Worm (Caenorhabditis elegans) whole organism, L4 larva: ENCODE measurements around the gene Y39A1A.18.
A peak's percentile ranks its signal among the peaks of the same experiment; 100 is the strongest.

Source experiments
- F26F4.8 ChIP-seq: fragments of 200-800 bp; sonication (Bioruptor generic); conservative IDR thresholded peaks from 2 replicates; pipeline ENCODE4 v1.3.6; 2022; ENCODE audit warnings: missing genetic modification characterization, missing compliant biosample characterization
- F37D6.2 ChIP-seq: sonication (generic microtip); optimal IDR thresholded peaks from 2 replicates; lab custom pipeline; 2016; ENCODE audit warnings: mild to moderate bottlenecking, missing genetic modification characterization, missing compliant biosample characterization
- F44E2.7 ChIP-seq: fragments of 200-800 bp; sonication (Bioruptor generic); IDR thresholded peaks from 2 replicates; pipeline ENCODE4 v2.1.2; 2022; ENCODE audit warnings: missing genetic modification characterization, missing compliant biosample characterization
- Y105C5A.15 ChIP-seq: fragments of 200-800 bp; sonication (Bioruptor generic); IDR thresholded peaks from 2 replicates; pipeline ENCODE4 v1.3.6; 2022; ENCODE audit warnings: missing genetic modification characterization, missing compliant biosample characterization
- Y48G9A.11 ChIP-seq: fragments of 200-800 bp; sonication (Bioruptor generic); IDR thresholded peaks from 2 replicates; pipeline ENCODE4 v1.3.6; 2022; ENCODE audit warnings: missing genetic modification reagents, missing genetic modification characterization, missing compliant biosample characterization
- Y5F2A.4 ChIP-seq: fragments of 200-800 bp; sonication (Bioruptor generic); optimal IDR thresholded peaks from 2 replicates; lab custom pipeline; 2018; ENCODE audit warnings: mild to moderate bottlenecking, missing genetic modification characterization, missing compliant biosample characterization
- Y75B8A.6 ChIP-seq: fragments of 200-800 bp; sonication (Bioruptor generic); IDR thresholded peaks from 2 replicates; pipeline ENCODE4 v1.3.6; 2022; ENCODE audit warnings: missing genetic modification reagents, missing genetic modification characterization, missing compliant biosample characterization
- ama-1 ChIP-seq: fragments of 150-350 bp; optimal IDR thresholded peaks from 2 replicates; lab custom pipeline; 2014; ENCODE audit warnings: inconsistent platforms, mixed read lengths
- ceh-62 ChIP-seq: sonication (generic microtip); optimal IDR thresholded peaks from 2 replicates; lab custom pipeline; 2017; ENCODE audit warnings: missing biosample characterization, missing genetic modification characterization
- ces-1 ChIP-seq: fragments of 150-350 bp; sonication (generic microtip); optimal IDR thresholded peaks from 4 replicates; lab custom pipeline; 2014; ENCODE audit warnings: missing biosample characterization, missing genetic modification reagents, missing genetic modification characterization
- cey-2 ChIP-seq: sonication (generic microtip); optimal IDR thresholded peaks from 3 replicates; lab custom pipeline; 2017; ENCODE audit warnings: missing genetic modification characterization, mild to moderate bottlenecking, missing compliant biosample characterization, antibody characterized with exemption, borderline replicate concordance; ENCODE audit not compliant: insufficient read depth
- daf-16 ChIP-seq, 3 experiments: sonication (generic microtip); optimal IDR thresholded peaks; 2 replicates each; lab custom pipeline; 2016 to 2017; ENCODE audit warnings: missing genetic modification characterization in 3 of 3, missing genetic modification reagents in 3 of 3, mild to moderate bottlenecking in 2 of 3, missing compliant biosample characterization in 2 of 3, missing biosample characterization in 1 of 3, moderate library complexity in 1 of 3
- dmd-6 ChIP-seq: fragments of 200-800 bp; sonication (Bioruptor generic); IDR thresholded peaks from 2 replicates; pipeline ENCODE4 v1.3.6; 2022; ENCODE audit warnings: missing genetic modification reagents, missing genetic modification characterization, missing compliant biosample characterization
- egl-27 ChIP-seq: sonication (generic microtip); optimal IDR thresholded peaks from 3 replicates; lab custom pipeline; 2017; ENCODE audit warnings: missing biosample characterization, missing genetic modification reagents, missing genetic modification characterization
- hif-1 ChIP-seq, 2 experiments: sonication (generic microtip); optimal IDR thresholded peaks; 2 replicates each; lab custom pipeline; 2016 to 2017; ENCODE audit warnings: missing compliant biosample characterization in 2 of 2, missing genetic modification characterization in 2 of 2, missing genetic modification reagents in 2 of 2, missing genotype in 2 of 2, mild to moderate bottlenecking in 1 of 2
- hlh-11 ChIP-seq: fragments of 200-800 bp; sonication (Bioruptor generic); optimal IDR thresholded peaks from 2 replicates; lab custom pipeline; 2018; ENCODE audit warnings: mild to moderate bottlenecking, missing genetic modification characterization, missing compliant biosample characterization
- hlh-30 ChIP-seq: sonication (generic microtip); optimal IDR thresholded peaks from 2 replicates; lab custom pipeline; 2017; ENCODE audit warnings: antibody characterized with exemption, mild to moderate bottlenecking, missing genetic modification characterization, missing compliant biosample characterization; ENCODE audit not compliant: insufficient read depth
- jun-1 ChIP-seq: fragments of 150-350 bp; optimal IDR thresholded peaks from 2 replicates; lab custom pipeline; 2014; ENCODE audit warnings: missing biosample characterization, missing genetic modification reagents, missing genetic modification characterization
- lim-7 ChIP-seq: fragments of 200-800 bp; sonication (Bioruptor generic); IDR thresholded peaks from 2 replicates; pipeline ENCODE4 v1.3.6; 2022; ENCODE audit warnings: missing genetic modification characterization, missing compliant biosample characterization
- lin-1 ChIP-seq: fragments of 200-800 bp; sonication (Bioruptor generic); IDR thresholded peaks from 2 replicates; pipeline ENCODE4 v1.3.6; 2022; ENCODE audit warnings: missing genetic modification reagents, missing genetic modification characterization, missing compliant biosample characterization
- lin-15B ChIP-seq: fragments of 150-350 bp; sonication (generic microtip); optimal IDR thresholded peaks from 3 replicates; lab custom pipeline; 2014; ENCODE audit warnings: missing biosample characterization, missing genetic modification characterization
- lin-38 ChIP-seq: fragments of 200-800 bp; sonication (Bioruptor generic); IDR thresholded peaks from 2 replicates; pipeline ENCODE4 v1.3.6; 2022; ENCODE audit warnings: missing genetic modification reagents, missing genetic modification characterization, missing compliant biosample characterization
- lsy-2 ChIP-seq, 2 experiments: fragments of 150-350 bp in 1 of 2; sonication (generic microtip) in 1 of 2; optimal IDR thresholded peaks; 2 replicates each; lab custom pipeline; 2014 to 2017; ENCODE audit warnings: missing biosample characterization in 2 of 2, missing genetic modification characterization in 2 of 2
- mdl-1 ChIP-seq, 2 experiments: fragments of 150-350 bp in 1 of 2; sonication (generic microtip) in 1 of 2; optimal IDR thresholded peaks; 2 replicates each; lab custom pipeline; 2014 to 2017; ENCODE audit warnings: missing biosample characterization in 2 of 2, missing genetic modification characterization in 2 of 2
- mdt-29 ChIP-seq: fragments of 200-800 bp; sonication (Bioruptor generic); IDR thresholded peaks from 2 replicates; pipeline ENCODE4 v1.3.6; 2022; ENCODE audit warnings: missing genetic modification reagents, missing genetic modification characterization, missing compliant biosample characterization
- mep-1 ChIP-seq: fragments of 150-350 bp; sonication (generic microtip); optimal IDR thresholded peaks from 3 replicates; lab custom pipeline; 2014; ENCODE audit warnings: missing biosample characterization, missing genetic modification characterization
- mxl-2 ChIP-seq: fragments of 200-800 bp; sonication (Bioruptor generic); conservative IDR thresholded peaks from 2 replicates; pipeline ENCODE4 v1.3.6; 2022; ENCODE audit warnings: missing genetic modification reagents, missing genetic modification characterization, missing compliant biosample characterization
- nhr-102 ChIP-seq: sonication (generic microtip); optimal IDR thresholded peaks from 2 replicates; lab custom pipeline; 2016; ENCODE audit warnings: mild to moderate bottlenecking, missing genetic modification characterization, moderate library complexity, missing compliant biosample characterization
- nhr-11 ChIP-seq: fragments of 150-350 bp; optimal IDR thresholded peaks from 2 replicates; lab custom pipeline; 2014; ENCODE audit warnings: missing biosample characterization, missing genetic modification characterization
- nhr-237 ChIP-seq: sonication (generic microtip); optimal IDR thresholded peaks from 2 replicates; lab custom pipeline; 2017; ENCODE audit warnings: missing biosample characterization, missing genetic modification characterization
- nhr-25 ChIP-seq: sonication (generic microtip); optimal IDR thresholded peaks from 2 replicates; lab custom pipeline; 2017; ENCODE audit warnings: missing genetic modification characterization, mild to moderate bottlenecking, missing compliant biosample characterization, antibody characterized with exemption, moderate library complexity, borderline replicate concordance; ENCODE audit not compliant: insufficient read depth
- nhr-42 ChIP-seq: fragments of 200-800 bp; sonication (Bioruptor generic); IDR thresholded peaks from 2 replicates; pipeline ENCODE4 v1.3.6; 2022; ENCODE audit warnings: missing genetic modification characterization, missing compliant biosample characterization
- nhr-48 ChIP-seq: sonication (generic microtip); optimal IDR thresholded peaks from 2 replicates; lab custom pipeline; 2016; ENCODE audit warnings: mild to moderate bottlenecking, missing genetic modification characterization, missing compliant biosample characterization
- nhr-77 ChIP-seq: fragments of 150-350 bp; optimal IDR thresholded peaks from 2 replicates; lab custom pipeline; 2014; ENCODE audit warnings: missing biosample characterization, missing genetic modification characterization
- sdz-12 ChIP-seq: fragments of 200-800 bp; sonication (Bioruptor generic); optimal IDR thresholded peaks from 2 replicates; lab custom pipeline; 2018; ENCODE audit warnings: mild to moderate bottlenecking, missing genetic modification characterization, missing compliant biosample characterization
- set-16 ChIP-seq: fragments of 200-800 bp; sonication (Bioruptor generic); IDR thresholded peaks from 2 replicates; pipeline ENCODE4 v1.3.6; 2022; ENCODE audit warnings: missing genetic modification reagents, missing genetic modification characterization, missing compliant biosample characterization
- skn-1 ChIP-seq: fragments of 150-350 bp; optimal IDR thresholded peaks from 2 replicates; lab custom pipeline; 2014; ENCODE audit warnings: missing biosample characterization, missing genetic modification characterization
- snpc-1.2 ChIP-seq: fragments of 200-800 bp; sonication (Bioruptor generic); IDR thresholded peaks from 2 replicates; pipeline ENCODE4 v1.3.6; 2022; ENCODE audit warnings: missing genetic modification reagents, missing genetic modification characterization, missing compliant biosample characterization
- tag-97 ChIP-seq: fragments of 200-800 bp; sonication (Bioruptor generic); IDR thresholded peaks from 2 replicates; pipeline ENCODE4 v1.3.6; 2022; ENCODE audit warnings: missing genetic modification characterization, missing compliant biosample characterization
- unc-62 ChIP-seq, 3 experiments: fragments of 150-350 bp in 1 of 3; sonication (generic microtip); optimal IDR thresholded peaks in 2 of 3; peaks in 1 of 3; 1 replicate in 1 of 3; 2 replicates in 2 of 3; lab custom pipeline; 2014 to 2017; ENCODE audit warnings: missing biosample characterization in 3 of 3, missing genetic modification characterization in 3 of 3, missing genetic modification reagents in 3 of 3, missing genotype in 1 of 3
- zfp-3 ChIP-seq: fragments of 200-800 bp; sonication (Bioruptor generic); conservative IDR thresholded peaks from 2 replicates; pipeline ENCODE4 v1.3.6; 2022; ENCODE audit warnings: missing genetic modification reagents, missing genetic modification characterization, missing compliant biosample characterization

Gene Y39A1A.18

ce11 chrIII:10719057-10719456 is 24.8 kb upstream of the Y39A1A.18 start (continued):
- TF ChIP-seq ceh-62 (no peak), tag-97 (GFP tag; lab: Robert Waterston, UW) (no peak), daf-16 (GFP tag; optimal IDR thresholded peaks at IDR 0.05; lab: Kevin White, UChicago) (no peak), daf-16 (tag; optimal IDR thresholded peaks at IDR 0.05; lab: Kevin White, UChicago) (peak; percentile 22), mep-1 (tag; lab: Kevin White, UChicago) (peak; percentile 33), set-16 (GFP tag; lab: Robert Waterston, UW) (no peak), F26F4.8 (GFP tag; lab: Robert Waterston, UW) (no peak), nhr-77 (tag; lab: Kevin White, UChicago) (peak; percentile 65), hlh-11 (tag; lab: Kevin White, UChicago) (peak; percentile 86), hlh-30 (tag; lab: Kevin White, UChicago) (peak; percentile 61), nhr-25 (tag; lab: Kevin White, UChicago) (no peak), Y48G9A.11 (no peak), unc-62 (GFP tag; optimal IDR thresholded peaks at IDR 0.05 in 1 of 2; lab: Kevin White, UChicago) (no peak), unc-62 (tag; optimal IDR thresholded peaks at IDR 0.05; lab: Kevin White, UChicago) (no peak), ces-1 (GFP tag; lab: Kevin White, UChicago) (no peak), mxl-2 (GFP tag; lab: Robert Waterston, UW) (no peak), F37D6.2 (tag; lab: Kevin White, UChicago) (no peak), hif-1 (tag; optimal IDR thresholded peaks at IDR 0.05; lab: Kevin White, UChicago) (no peak), nhr-42 (GFP tag; lab: Robert Waterston, UW) (no peak), nhr-237 (tag; lab: Kevin White, UChicago) (no peak), sdz-12 (no peak), Y75B8A.6 (GFP tag; lab: Robert Waterston, UW) (0 out of 2 replicates have a peak, but pooled peaks have one; percentile 57), ama-1 (no peak), snpc-1.2 (GFP tag; lab: Robert Waterston, UW) (no peak), mdl-1 (tag; optimal IDR thresholded peaks at IDR 0.05; lab: Kevin White, UChicago) (peak in 1 of 2 experiments; percentile 69), Y105C5A.15 (GFP tag; lab: Robert Waterston, UW) (no peak), dmd-6 (GFP tag; lab: Robert Waterston, UW) (peak; percentile 62), cey-2 (tag; lab: Kevin White, UChicago) (no peak), lin-15B (tag; lab: Kevin White, UChicago) (no peak), lin-1 (GFP tag; lab: Robert Waterston, UW) (0 out of 2 replicates have a peak, but pooled peaks have one; percentile 23), zfp-3 (GFP tag; lab: Robert Waterston, UW) (no peak), nhr-102 (tag; lab: Kevin White, UChicago) (no peak), F44E2.7 (GFP tag; lab: Robert Waterston, UW) (no peak), lsy-2 (tag; optimal IDR thresholded peaks at IDR 0.05; lab: Kevin White, UChicago) (peak in 1 of 2 experiments; percentile 21), mdt-29 (GFP tag; lab: Robert Waterston, UW) (0 out of 2 replicates have a peak, but pooled peaks have one; percentile 41), skn-1 (tag; lab: Kevin White, UChicago) (no peak), egl-27 (tag; lab: Kevin White, UChicago) (no peak), jun-1 (no peak), lin-38 (0 out of 2 replicates have a peak, but pooled peaks have one; percentile 16), nhr-48 (tag; lab: Kevin White, UChicago) (peak; percentile 12), nhr-11 (tag; lab: Kevin White, UChicago) (no peak), lim-7 (no peak), Y5F2A.4 (GFP tag; lab: Kevin White, UChicago) (no peak)
